Worm (Caenorhabditis elegans) whole organism, mixed stage, embryonic: ENCODE measurements around the gene hpr-17.

ENCODE experiments used
- blmp-1 ChIP-seq: fragments of 150-350 bp; optimal IDR thresholded peaks from 2 replicates; lab custom pipeline; 2014; ENCODE audit warnings: missing biosample characterization, missing genetic modification characterization
- cnd-1 ChIP-seq: fragments of 200-800 bp; sonication (Bioruptor generic); optimal IDR thresholded peaks from 2 replicates; lab custom pipeline; 2018; ENCODE audit warnings: mild to moderate bottlenecking, missing genetic modification characterization, missing compliant biosample characterization
- elt-3 ChIP-seq: fragments of 150-350 bp; optimal IDR thresholded peaks from 2 replicates; lab custom pipeline; 2014; ENCODE audit warnings: missing biosample characterization, missing genetic modification characterization
- hlh-1 ChIP-seq: fragments of 150-350 bp; optimal IDR thresholded peaks from 2 replicates; lab custom pipeline; 2014; ENCODE audit warnings: missing biosample characterization, missing genetic modification reagents, missing genetic modification characterization
- lsy-2 ChIP-seq: fragments of 150-350 bp; optimal IDR thresholded peaks from 2 replicates; lab custom pipeline; 2014; ENCODE audit warnings: missing biosample characterization, missing genetic modification characterization
- mab-5 ChIP-seq: fragments of 150-350 bp; optimal IDR thresholded peaks from 2 replicates; lab custom pipeline; 2014; ENCODE audit warnings: missing biosample characterization, missing genetic modification characterization
- mep-1 ChIP-seq: fragments of 150-350 bp; optimal IDR thresholded peaks from 2 replicates; lab custom pipeline; 2017; ENCODE audit warnings: missing biosample characterization, missing genetic modification reagents, missing genetic modification characterization, inconsistent platforms
- nhr-12 ChIP-seq: fragments of 150-350 bp; optimal IDR thresholded peaks from 2 replicates; lab custom pipeline; 2014; ENCODE audit warnings: missing biosample characterization, missing genetic modification characterization
- nhr-76 ChIP-seq: sonication (generic microtip); optimal IDR thresholded peaks from 2 replicates; lab custom pipeline; 2017; ENCODE audit warnings: missing biosample characterization, missing genetic modification characterization
- snpc-4 ChIP-seq: fragments of 150-350 bp; optimal IDR thresholded peaks from 2 replicates; lab custom pipeline; 2014; ENCODE audit warnings: missing biosample characterization, missing genetic modification characterization
- unc-120 ChIP-seq: sonication (generic microtip); optimal IDR thresholded peaks from 2 replicates; lab custom pipeline; 2017; ENCODE audit warnings: missing genetic modification characterization, missing compliant biosample characterization; ENCODE audit not compliant: poor library complexity, severe bottlenecking
- ztf-11 ChIP-seq: fragments of 150-350 bp; optimal IDR thresholded peaks from 2 replicates; lab custom pipeline; 2014; ENCODE audit warnings: missing biosample characterization, missing genetic modification characterization

DNA sequence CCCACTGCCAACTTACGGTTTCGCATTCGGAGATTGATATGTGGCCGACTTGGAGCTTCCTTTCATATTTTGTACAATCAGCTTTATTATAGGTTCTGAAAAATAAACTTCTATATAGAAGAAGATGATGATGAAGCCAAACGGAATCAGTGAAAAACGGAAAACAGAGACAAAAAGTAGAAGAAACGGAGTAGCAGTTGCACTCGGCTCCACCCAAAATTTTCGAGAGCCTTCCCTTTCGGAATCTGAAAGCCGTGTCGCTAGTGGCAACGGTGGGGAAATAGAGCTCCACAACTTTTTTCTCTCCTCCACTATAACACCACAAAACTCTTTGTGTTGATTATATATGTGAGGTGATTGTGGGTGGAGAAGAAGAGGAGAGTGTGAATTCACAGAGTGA is 24.6 kb upstream of the hpr-17 start, which contains the start of gene W09H1.1:
- TF ChIP-seq hlh-1 (no peak), nhr-76 (tag; lab: Kevin White, UChicago) (no peak), snpc-4 (tag; lab: Kevin White, UChicago) (no peak), elt-3 (tag; lab: Kevin White, UChicago) (no peak), mep-1 (tag; lab: Kevin White, UChicago) (no peak), unc-120 (tag; lab: Kevin White, UChicago) (no peak), ztf-11 (tag; lab: Kevin White, UChicago) (no peak), mab-5 (no peak), nhr-12 (tag; lab: Kevin White, UChicago) (no peak), lsy-2 (tag; lab: Kevin White, UChicago) (no peak), blmp-1 (tag; lab: Kevin White, UChicago) (no peak), cnd-1 (tag; lab: Kevin White, UChicago) (no peak)
